Fruit fly (Drosophila melanogaster) whole organism, prepupa: ENCODE measurements around the gene CG17782.

Experiments
- CG10669 ChIP-seq: fragments of 200-800 bp; sonication (Bioruptor generic); optimal IDR thresholded peaks from 3 replicates; lab custom pipeline; 2018; ENCODE audit warnings: missing biosample characterization, mild to moderate bottlenecking, missing genetic modification characterization, moderate library complexity
- CG11762 ChIP-seq: fragments of 200-800 bp; sonication (Bioruptor generic); optimal IDR thresholded peaks from 3 replicates; lab custom pipeline; 2016; ENCODE audit warnings: missing biosample characterization, missing genetic modification characterization; ENCODE audit not compliant: insufficient read depth
- CG1621 ChIP-seq: fragments of 200-800 bp; sonication (Bioruptor generic); optimal IDR thresholded peaks from 3 replicates; lab custom pipeline; 2018; ENCODE audit warnings: missing biosample characterization, mild to moderate bottlenecking, missing genetic modification characterization
- CG34406 ChIP-seq: fragments of 200-800 bp; sonication (Bioruptor generic); optimal IDR thresholded peaks from 3 replicates; lab custom pipeline; 2016; ENCODE audit warnings: missing biosample characterization, missing genetic modification characterization
- Eip93F ChIP-seq: fragments of 200-800 bp; sonication (Bioruptor generic); optimal IDR thresholded peaks from 2 replicates; lab custom pipeline; 2016; ENCODE audit warnings: missing biosample characterization, mild to moderate bottlenecking, missing genetic modification characterization
- eg ChIP-seq: fragments of 200-800 bp; sonication (Bioruptor generic); IDR thresholded peaks from 3 replicates; pipeline ENCODE4 v1.3.6; 2022; ENCODE audit warnings: missing biosample characterization, missing genetic modification characterization

Gene CG17782

DNA sequence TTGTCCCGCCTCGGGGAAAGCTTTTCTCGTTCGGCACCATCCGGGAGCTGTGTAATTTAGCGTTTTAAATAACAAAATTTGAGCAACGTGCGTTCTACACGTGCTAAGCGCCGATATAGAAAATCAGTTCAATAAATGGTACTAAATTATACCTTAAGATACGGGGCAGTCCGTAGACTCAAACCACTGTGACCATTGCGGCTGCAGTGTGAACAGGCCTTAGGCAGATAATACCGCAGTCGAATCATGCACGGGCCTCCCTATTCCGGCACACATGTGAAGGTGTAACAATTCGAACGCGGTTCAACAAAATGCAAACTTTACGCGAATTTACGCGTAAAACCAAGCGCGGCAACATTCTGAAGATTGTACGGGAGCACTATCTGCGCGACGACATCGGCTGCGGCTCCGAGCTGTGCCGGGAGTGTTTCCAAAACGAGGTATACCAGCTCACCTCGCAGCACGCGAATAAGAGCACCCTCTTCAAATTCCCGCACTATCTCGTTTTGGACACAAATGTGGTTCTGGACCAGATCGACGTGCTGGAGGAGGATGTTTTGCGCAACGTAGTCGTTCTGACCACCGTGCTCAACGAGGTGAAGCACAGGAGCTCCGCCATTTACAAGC is 39.3 kb downstream of the CG17782 start, which contains the start of the genes Rrp5 and Dis3:
Rrp5 (minus strand) TSS at position 135 of the 627 bp plus-strand sequence.
Dis3 (plus strand) TSS at position 252 of the 627 bp plus-strand sequence.
- TF ChIP-seq Eip93F (GFP tag; lab: Kevin White, UChicago) (no peak), CG34406 (GFP tag; lab: Kevin White, UChicago) (no peak), eg (0 out of 3 replicates have a peak, but pooled peaks have one; percentile 12), CG1621 (tag; lab: Kevin White, UChicago) (peak; percentile 93), CG11762 (no peak), CG10669 (no peak)
